Worm (Caenorhabditis elegans): ENCODE results near the gene unc-10.

unc-10 gene

DNA sequence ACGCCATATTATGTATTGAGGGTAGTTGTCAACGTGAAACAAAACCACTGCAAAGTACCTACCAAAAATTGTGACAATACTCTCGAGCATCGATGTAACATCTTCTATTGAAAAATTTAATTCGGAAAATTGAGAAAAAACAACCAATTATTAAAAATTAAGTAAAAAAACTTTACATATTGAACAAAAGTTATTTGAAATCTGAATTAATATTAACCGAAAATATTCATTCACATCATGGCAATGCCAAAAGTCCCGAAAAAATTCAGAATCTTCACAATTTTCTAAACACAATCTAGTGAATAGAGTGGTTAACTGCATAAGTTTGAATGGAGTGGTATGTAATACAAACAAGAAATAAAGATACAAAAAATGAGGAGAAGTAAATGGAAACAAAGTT lies 41.6 kb downstream of the unc-10 start, which contains the start of gene F46H5.3:
F46H5.3 (minus strand) TSS at position 101 of the 400 bp plus-strand sequence.
- TF ChIP-seq lin-39 (tag; optimal IDR thresholded peaks at IDR 0.05) (no peak), nhr-11 (tag; optimal IDR thresholded peaks at IDR 0.05) (no peak), ZK546.5 (tag; optimal IDR thresholded peaks at IDR 0.05) (no peak), fos-1 (tag; optimal IDR thresholded peaks at IDR 0.05) (no peak)

DNA sequence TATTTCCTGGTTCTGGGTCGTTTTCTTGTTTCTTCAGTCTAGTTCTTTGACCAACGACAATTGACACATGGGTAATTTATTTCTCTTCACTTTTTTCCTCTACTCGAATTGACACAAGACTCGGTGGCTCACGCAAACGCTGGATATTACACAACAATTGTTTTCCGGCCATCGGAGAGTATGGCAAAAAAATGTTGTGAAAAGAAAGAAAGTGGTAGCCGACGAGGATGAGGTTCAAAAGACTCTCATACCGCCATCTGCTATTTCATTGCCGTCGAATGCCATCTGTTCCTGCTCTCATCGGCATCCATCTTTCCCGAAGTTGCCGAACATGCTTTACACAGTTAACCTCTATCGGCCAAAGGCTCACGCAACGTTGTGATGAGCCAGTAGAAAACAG lies 43.4 kb downstream of the unc-10 start:
- TF ChIP-seq nhr-6 (tag; optimal IDR thresholded peaks at IDR 0.05) (peak; percentile 39), blmp-1 (tag; optimal IDR thresholded peaks at IDR 0.05; ENCODE audit: insufficient read depth) (no peak), elt-1 (tag; optimal IDR thresholded peaks at IDR 0.05) (no peak), egl-27 (tag; optimal IDR thresholded peaks at IDR 0.05) (no peak), mdl-1 (tag; optimal IDR thresholded peaks at IDR 0.05) (no peak), ceh-82 (tag; optimal IDR thresholded peaks at IDR 0.05) (no peak), ztf-11 (tag; optimal IDR thresholded peaks at IDR 0.05) (no peak), mab-5 (tag; optimal IDR thresholded peaks at IDR 0.05) (peak; percentile 57), lin-11 (tag; optimal IDR thresholded peaks at IDR 0.05) (no peak), unc-39 (tag; optimal IDR thresholded peaks at IDR 0.05) (no peak), nhr-129 (tag; optimal IDR thresholded peaks at IDR 0.05) (peak; percentile 85), aly-2 (tag; optimal IDR thresholded peaks at IDR 0.05) (no peak), ztf-4 (tag; optimal IDR thresholded peaks at IDR 0.05) (peak; percentile 55), F13H6.1 (tag; optimal IDR thresholded peaks at IDR 0.05) (peak; percentile 87), C34F6.9 (tag; optimal IDR thresholded peaks at IDR 0.05) (peak; percentile 45), dmd-4 (tag; optimal IDR thresholded peaks at IDR 0.05) (no peak), snpc-4 (tag; optimal IDR thresholded peaks at IDR 0.05) (no peak), nhr-23 (tag; optimal IDR thresholded peaks at IDR 0.05) (no peak), ceh-16 (tag; optimal IDR thresholded peaks at IDR 0.05) (no peak), unc-62 (GFP tag; optimal IDR thresholded peaks at IDR 0.05) (no peak), nhr-10 (tag; optimal IDR thresholded peaks at IDR 0.05) (no peak), lsy-2 (tag; optimal IDR thresholded peaks at IDR 0.05) (peak in 1 of 2 experiments; percentile 48), ztf-1 (GFP tag; conservative IDR thresholded peaks at IDR 0.05) (no peak), fos-1 (tag; optimal IDR thresholded peaks at IDR 0.05) (no peak), ZK546.5 (tag; optimal IDR thresholded peaks at IDR 0.05) (no peak), nhr-11 (tag; optimal IDR thresholded peaks at IDR 0.05) (no peak), crh-2 (tag; optimal IDR thresholded peaks at IDR 0.05) (no peak), peb-1 (tag; optimal IDR thresholded peaks at IDR 0.05) (no peak), elt-3 (tag; optimal IDR thresholded peaks at IDR 0.05) (no peak), sma-3 (GFP tag; optimal IDR thresholded peaks at IDR 0.05) (no peak), gmeb-1 (tag; optimal IDR thresholded peaks at IDR 0.05) (no peak), nhr-12 (tag; optimal IDR thresholded peaks at IDR 0.05) (no peak), unc-55 (GFP tag; optimal IDR thresholded peaks at IDR 0.05) (no peak), lin-39 (tag; optimal IDR thresholded peaks at IDR 0.05) (no peak), lin-13 (GFP tag; optimal IDR thresholded peaks at IDR 0.05) (peak; percentile 6), sem-4 (tag; optimal IDR thresholded peaks at IDR 0.05) (peak; percentile 56), sma-9 (GFP tag; optimal IDR thresholded peaks at IDR 0.05) (peak; percentile 51), sma-9 (tag; optimal IDR thresholded peaks at IDR 0.05) (no peak), ama-1 (optimal IDR thresholded peaks at IDR 0.05) (no peak), mbf-1 (tag; optimal IDR thresholded peaks at IDR 0.05) (no peak), nhr-25 (tag; optimal IDR thresholded peaks at IDR 0.05) (no peak), skn-1 (tag; optimal IDR thresholded peaks at IDR 0.05) (no peak), Y55F3AM.14 (GFP tag; optimal IDR thresholded peaks at IDR 0.05) (no peak), nhr-237 (tag; optimal IDR thresholded peaks at IDR 0.05) (no peak), zag-1 (tag; optimal IDR thresholded peaks at IDR 0.05) (no peak), nhr-77 (tag; optimal IDR thresholded peaks at IDR 0.05) (no peak), R02D3.7 (tag; optimal IDR thresholded peaks at IDR 0.05) (no peak), nhr-21 (tag; optimal IDR thresholded peaks at IDR 0.05) (no peak), alr-1 (tag; optimal IDR thresholded peaks at IDR 0.05) (no peak)

Data from whole organism, L2 larva.